Worm (Caenorhabditis elegans): Measurements from ENCODE around the gene Y39A1A.22.
A peak's percentile ranks its signal among the peaks of the same experiment; 100 is the strongest.

- TF ChIP-seq aly-2 (tag; optimal IDR thresholded peaks at IDR 0.05) (no peak), mml-1 (tag; optimal IDR thresholded peaks at IDR 0.05) (no peak), nhr-77 (tag; optimal IDR thresholded peaks at IDR 0.05) (no peak), lin-15B (tag; optimal IDR thresholded peaks at IDR 0.05) (peak; percentile 72), R02D3.7 (tag; optimal IDR thresholded peaks at IDR 0.05) (no peak), nhr-67 (tag; optimal IDR thresholded peaks at IDR 0.05) (no peak), egl-5 (tag; optimal IDR thresholded peaks at IDR 0.05) (peak; percentile 59), daf-12 (tag; optimal IDR thresholded peaks at IDR 0.05) (no peak), lin-39 (tag; optimal IDR thresholded peaks at IDR 0.05) (peak; percentile 75), unc-62 (GFP tag; optimal IDR thresholded peaks at IDR 0.05) (no peak), pqm-1 (tag; optimal IDR thresholded peaks at IDR 0.05) (peak; percentile 15), ztf-4 (tag; optimal IDR thresholded peaks at IDR 0.05) (no peak), elt-2 (tag; optimal IDR thresholded peaks at IDR 0.05) (peak; percentile 55)
These were observed 41.0 kb upstream of the Y39A1A.22 start, which contains the start of the genes ran-1 and dkc-1 for ce11 chrIII:10747620-10748479.
